Worm (Caenorhabditis elegans) whole organism, late embryonic: ENCODE data around the gene unc-7.

Experiments used
- F13H6.1 ChIP-seq: sonication (generic microtip); optimal IDR thresholded peaks from 2 replicates; lab custom pipeline; 2016; ENCODE audit warnings: missing genetic modification characterization, missing compliant biosample characterization
- K02D7.2 ChIP-seq: sonication (generic microtip); optimal IDR thresholded peaks from 2 replicates; lab custom pipeline; 2017; ENCODE audit warnings: mild to moderate bottlenecking, missing genetic modification characterization, missing compliant biosample characterization
- T23F11.4 ChIP-seq: fragments of 200-800 bp; sonication (Bioruptor generic); optimal IDR thresholded peaks from 2 replicates; lab custom pipeline; 2018; ENCODE audit warnings: mild to moderate bottlenecking, missing genetic modification characterization, missing compliant biosample characterization
- ahr-1 ChIP-seq: sonication (generic microtip); optimal IDR thresholded peaks from 2 replicates; lab custom pipeline; 2016; ENCODE audit warnings: missing genetic modification characterization, missing compliant biosample characterization
- ceh-31 ChIP-seq: sonication (generic microtip); optimal IDR thresholded peaks from 2 replicates; lab custom pipeline; 2016; ENCODE audit warnings: missing genetic modification characterization, missing compliant biosample characterization
- ceh-45 ChIP-seq: fragments of 200-800 bp; sonication (Bioruptor generic); IDR thresholded peaks from 2 replicates; pipeline ENCODE4 v1.3.6; 2022; ENCODE audit warnings: missing genetic modification reagents, missing genetic modification characterization, missing compliant biosample characterization
- ceh-6 ChIP-seq: fragments of 200-800 bp; sonication (Bioruptor generic); optimal IDR thresholded peaks from 2 replicates; lab custom pipeline; 2018; ENCODE audit warnings: mild to moderate bottlenecking, missing genetic modification characterization, missing compliant biosample characterization
- ceh-9 ChIP-seq: sonication (generic microtip); optimal IDR thresholded peaks from 2 replicates; lab custom pipeline; 2016; ENCODE audit warnings: mild to moderate bottlenecking, missing genetic modification characterization, inconsistent platforms, missing compliant biosample characterization
- elt-2 ChIP-seq: sonication (generic microtip); optimal IDR thresholded peaks from 2 replicates; lab custom pipeline; 2016; ENCODE audit warnings: missing genetic modification reagents, missing genetic modification characterization, missing compliant biosample characterization
- eyg-1 ChIP-seq: sonication (generic microtip); optimal IDR thresholded peaks from 2 replicates; lab custom pipeline; 2016; ENCODE audit warnings: missing genotype, missing genetic modification characterization, missing compliant biosample characterization
- gmeb-2 ChIP-seq: sonication (generic microtip); optimal IDR thresholded peaks from 2 replicates; lab custom pipeline; 2016; ENCODE audit warnings: missing genetic modification characterization, inconsistent platforms, missing compliant biosample characterization
- hlh-30 ChIP-seq: sonication (generic microtip); optimal IDR thresholded peaks from 2 replicates; lab custom pipeline; 2017; ENCODE audit warnings: antibody characterized with exemption, missing genetic modification characterization, missing compliant biosample characterization; ENCODE audit not compliant: insufficient read depth
- hlh-6 ChIP-seq: sonication (generic microtip); optimal IDR thresholded peaks from 2 replicates; lab custom pipeline; 2016; ENCODE audit warnings: missing genotype, missing genetic modification characterization, missing compliant biosample characterization
- mec-3 ChIP-seq: sonication (generic microtip); optimal IDR thresholded peaks from 2 replicates; lab custom pipeline; 2016; ENCODE audit warnings: borderline replicate concordance, missing genetic modification characterization, missing compliant biosample characterization
- nhr-232 ChIP-seq: sonication (generic microtip); optimal IDR thresholded peaks from 2 replicates; lab custom pipeline; 2016; ENCODE audit warnings: missing genetic modification characterization, missing compliant biosample characterization
- odd-2 ChIP-seq: sonication (generic microtip); optimal IDR thresholded peaks from 2 replicates; lab custom pipeline; 2017; ENCODE audit warnings: antibody characterized with exemption, mild to moderate bottlenecking, missing genetic modification characterization, missing compliant biosample characterization
- pag-3 ChIP-seq: sonication (generic microtip); optimal IDR thresholded peaks from 2 replicates; lab custom pipeline; 2016; ENCODE audit warnings: missing compliant biosample characterization, missing genetic modification characterization, borderline replicate concordance
- pat-9 ChIP-seq: fragments of 200-800 bp; sonication (Bioruptor generic); optimal IDR thresholded peaks from 2 replicates; lab custom pipeline; 2018; ENCODE audit warnings: mild to moderate bottlenecking, missing genetic modification characterization, moderate library complexity, missing compliant biosample characterization
- pax-1 ChIP-seq: fragments of 150-350 bp; optimal IDR thresholded peaks from 2 replicates; lab custom pipeline; 2014; ENCODE audit warnings: missing biosample characterization, missing genetic modification characterization
- pha-2 ChIP-seq: sonication (generic microtip); optimal IDR thresholded peaks from 2 replicates; lab custom pipeline; 2017; ENCODE audit warnings: mild to moderate bottlenecking, missing genetic modification characterization, missing compliant biosample characterization
- pha-4 ChIP-seq: fragments of 150-350 bp; optimal IDR thresholded peaks from 2 replicates; lab custom pipeline; 2018; ENCODE audit warnings: missing biosample characterization, missing genetic modification reagents, missing genetic modification characterization
- sox-2 ChIP-seq: fragments of 200-800 bp; sonication (Bioruptor generic); IDR thresholded peaks from 2 replicates; pipeline ENCODE4 v1.3.6; 2022; ENCODE audit warnings: missing genetic modification reagents, missing genetic modification characterization, missing compliant biosample characterization
- sox-4 ChIP-seq: sonication (generic microtip); optimal IDR thresholded peaks from 2 replicates; lab custom pipeline; 2017; ENCODE audit warnings: mild to moderate bottlenecking, missing genetic modification characterization, inconsistent platforms, missing compliant biosample characterization
- tbx-2 ChIP-seq: sonication (generic microtip); optimal IDR thresholded peaks from 2 replicates; lab custom pipeline; 2016; ENCODE audit warnings: missing genetic modification characterization, missing compliant biosample characterization
- tbx-7 ChIP-seq: sonication (generic microtip); optimal IDR thresholded peaks from 2 replicates; lab custom pipeline; 2016; ENCODE audit warnings: missing genotype, missing genetic modification characterization, missing compliant biosample characterization
- unc-3 ChIP-seq, 2 experiments: fragments of 200-800 bp in 1 of 2; sonication (Bioruptor generic) in 1 of 2; sonication (generic microtip) in 1 of 2; conservative IDR thresholded peaks in 1 of 2; optimal IDR thresholded peaks in 1 of 2; 2 replicates each; pipeline versions ENCODE4 v1.3.6 to Lab custom; 2016 to 2022; ENCODE audit warnings: missing compliant biosample characterization in 2 of 2, missing genetic modification characterization in 2 of 2, missing genetic modification reagents in 1 of 2
- unc-42 ChIP-seq: sonication (generic microtip); optimal IDR thresholded peaks from 2 replicates; lab custom pipeline; 2016; ENCODE audit warnings: missing genotype, missing genetic modification characterization, missing compliant biosample characterization
- unc-55 ChIP-seq: sonication (generic microtip); optimal IDR thresholded peaks from 2 replicates; lab custom pipeline; 2017; ENCODE audit warnings: missing biosample characterization, missing genetic modification reagents, missing genetic modification characterization
- zip-5 ChIP-seq: sonication (generic microtip); optimal IDR thresholded peaks from 2 replicates; lab custom pipeline; 2016; ENCODE audit warnings: missing genetic modification characterization, missing compliant biosample characterization
- ztf-16 ChIP-seq: sonication (generic microtip); optimal IDR thresholded peaks from 2 replicates; lab custom pipeline; 2017; ENCODE audit warnings: missing genetic modification characterization, missing compliant biosample characterization

unc-7 gene

DNA sequence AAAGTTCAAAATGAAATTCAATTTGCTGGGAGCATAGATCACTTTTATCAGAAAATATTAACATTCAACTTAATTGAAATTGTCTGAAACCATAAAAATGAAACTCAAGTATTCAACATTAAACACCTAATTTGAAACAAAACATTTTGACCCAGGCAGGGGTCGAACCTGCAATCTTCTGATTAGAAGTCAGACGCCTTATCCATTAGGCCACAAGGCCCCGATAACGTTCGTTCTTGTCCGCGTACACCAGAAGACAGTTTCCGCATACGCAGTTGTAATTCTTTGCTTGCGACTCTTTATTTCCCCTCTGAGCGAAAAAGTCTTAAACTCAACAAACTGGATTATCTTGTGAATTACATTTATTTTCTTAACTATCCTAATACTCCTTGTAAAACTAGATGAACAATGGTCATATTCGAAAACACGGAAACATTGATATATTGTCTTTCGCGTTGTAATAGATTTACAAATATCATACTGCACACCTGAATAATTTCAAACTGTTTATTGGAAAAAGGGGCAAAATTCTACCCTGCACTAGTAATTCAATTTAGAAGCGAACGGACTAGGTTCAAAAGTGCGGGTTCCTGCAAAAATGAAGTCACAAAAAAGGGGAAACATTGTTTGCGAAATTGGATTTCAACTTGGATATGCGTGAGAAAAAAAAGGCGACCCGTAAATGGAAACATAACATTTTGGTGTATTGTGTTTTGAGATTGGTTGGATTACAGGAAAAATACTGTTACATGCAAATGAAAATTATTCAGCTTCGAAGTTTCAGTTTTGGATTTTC, 927 bp downstream of the unc-7 start:
- no peak for TF ChIP-seq unc-55 (GFP tag; lab: Kevin White, UChicago)
- TF ChIP-seq tbx-2 (tag; lab: Kevin White, UChicago), result no peak
- peak; percentile 34 for TF ChIP-seq elt-2 (tag; lab: Kevin White, UChicago)
- no peak for TF ChIP-seq mec-3
- TF ChIP-seq pax-1 (tag; lab: Kevin White, UChicago), result no peak

DNA sequence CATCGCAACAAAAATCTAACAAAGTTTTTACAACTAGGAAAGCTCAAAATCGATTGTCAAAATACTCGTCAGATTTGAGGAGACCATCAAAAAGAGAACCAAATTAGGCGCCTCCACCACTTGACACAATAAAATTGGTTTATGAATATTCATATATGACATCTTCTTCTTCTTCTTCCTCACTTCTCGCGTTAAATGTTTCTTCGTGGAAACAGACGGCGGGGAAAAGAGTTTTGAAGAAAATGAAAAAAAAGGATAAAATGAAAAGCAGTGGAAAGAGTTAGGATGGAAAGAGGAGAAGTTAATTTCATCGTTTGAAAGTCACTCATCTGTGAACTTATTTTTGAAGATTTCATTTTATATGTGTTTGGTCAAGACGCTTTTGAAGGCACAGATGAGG, 12.6 kb downstream of the unc-7 start:
- TF ChIP-seq ceh-9 (tag; lab: Kevin White, UChicago) (no peak), unc-42 (tag; lab: Kevin White, UChicago) (peak; percentile 76), elt-2 (tag; lab: Kevin White, UChicago) (no peak), sox-2 (GFP tag; lab: Robert Waterston, UW) (no peak), nhr-232 (tag; lab: Kevin White, UChicago) (no peak), pha-2 (tag; lab: Kevin White, UChicago) (no peak)
- TF ChIP-seq, all 69 proteins: peak for 1

DNA sequence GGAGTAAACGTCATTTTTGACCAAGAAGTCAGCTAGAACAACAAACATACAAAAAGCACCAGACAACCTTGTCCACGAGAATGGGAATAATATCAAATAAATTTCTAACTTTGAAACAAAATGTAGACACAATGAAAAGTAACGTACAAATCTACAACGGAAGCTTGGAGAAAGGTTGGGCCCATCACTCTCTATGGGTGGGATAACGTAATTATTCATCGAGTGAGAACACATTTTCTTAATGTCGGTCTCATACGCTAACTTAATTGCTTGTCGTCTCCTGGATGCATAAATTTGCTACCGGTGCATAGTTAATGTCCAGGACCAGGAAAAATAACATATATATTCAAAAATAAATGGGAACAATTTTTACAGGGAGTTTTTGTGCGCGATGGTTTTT, 14.4 kb downstream of the unc-7 start:
- TF ChIP-seq tbx-7 (tag; lab: Kevin White, UChicago), result no peak
- TF ChIP-seq unc-42 (tag; lab: Kevin White, UChicago), result peak; percentile 56
- TF ChIP-seq hlh-30 (tag; lab: Kevin White, UChicago), result no peak

DNA sequence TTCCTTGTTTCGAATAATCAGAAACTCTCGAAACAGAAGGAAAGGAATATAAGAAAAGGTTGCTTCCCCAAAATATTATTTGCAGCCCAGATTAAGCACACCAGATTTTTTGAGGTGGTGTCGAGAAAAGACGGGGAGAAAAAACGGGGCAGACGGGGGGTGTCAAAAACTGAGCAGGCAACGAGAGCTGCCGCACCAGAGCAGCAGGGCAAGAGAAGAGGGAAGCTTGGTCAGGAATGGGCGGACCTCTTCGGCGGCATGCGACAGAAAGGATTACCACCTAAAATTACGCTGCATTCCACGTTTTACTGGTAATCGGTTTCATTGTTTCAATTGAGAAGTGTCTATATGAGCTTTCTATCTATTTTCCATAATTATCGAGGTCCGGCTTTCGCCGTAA, 15.5 kb downstream of the unc-7 start:
- TF ChIP-seq eyg-1 (tag; lab: Kevin White, UChicago) (no peak), ahr-1 (tag; lab: Kevin White, UChicago) (no peak), pat-9 (no peak), zip-5 (tag; lab: Kevin White, UChicago) (no peak), pha-4 (tag; lab: Kevin White, UChicago) (no peak), ztf-16 (tag; lab: Kevin White, UChicago) (no peak), pag-3 (tag; lab: Kevin White, UChicago) (no peak), odd-2 (tag; lab: Kevin White, UChicago) (no peak), unc-3 (GFP tag; conservative IDR thresholded peaks at IDR 0.05; lab: Robert Waterston, UW) (no peak), unc-3 (tag; optimal IDR thresholded peaks at IDR 0.05; lab: Kevin White, UChicago) (no peak), mec-3 (no peak), hlh-6 (tag; lab: Kevin White, UChicago) (no peak), F13H6.1 (tag; lab: Kevin White, UChicago) (no peak), tbx-7 (tag; lab: Kevin White, UChicago) (no peak), K02D7.2 (no peak), gmeb-2 (tag; lab: Kevin White, UChicago) (no peak), sox-4 (tag; lab: Kevin White, UChicago) (no peak), ceh-6 (no peak)

DNA sequence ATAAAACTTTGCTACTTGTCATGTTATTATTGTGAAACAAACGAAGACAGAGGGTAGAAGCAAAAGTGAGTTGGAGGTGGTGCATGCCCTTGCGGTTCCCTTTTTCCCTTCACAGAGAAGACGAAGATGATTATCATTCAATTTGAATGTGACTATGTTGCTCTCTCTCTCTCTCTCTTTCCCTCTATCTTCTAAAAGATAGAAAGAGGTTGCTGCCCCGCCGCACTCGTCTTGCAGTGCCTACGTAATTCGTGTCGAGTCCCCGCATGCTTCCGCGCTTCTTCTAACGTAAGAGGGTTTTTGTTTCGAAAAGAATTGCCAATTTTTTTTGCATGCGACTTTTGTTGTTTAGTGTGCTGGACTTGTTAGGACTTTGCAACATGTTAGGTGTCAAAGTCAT, 19.4 kb downstream of the unc-7 start:
- TF ChIP-seq unc-42 (tag; lab: Kevin White, UChicago) (peak; percentile 87), ceh-31 (tag; lab: Kevin White, UChicago) (no peak), sox-4 (tag; lab: Kevin White, UChicago) (no peak), T23F11.4 (GFP tag; lab: Kevin White, UChicago) (no peak), ceh-45 (GFP tag; lab: Robert Waterston, UW) (no peak)
- TF ChIP-seq, all 69 proteins: peak for 1
